Worm (Caenorhabditis elegans) whole organism, young adult: ENCODE data around the gene gnrr-3.
A peak's percentile ranks its signal among the peaks of the same experiment; 100 is the strongest.

Source experiments
- B0019.2 ChIP-seq: fragments of 200-800 bp; sonication (Bioruptor generic); conservative IDR thresholded peaks from 2 replicates; pipeline ENCODE4 v1.3.6; 2022; ENCODE audit warnings: missing genetic modification reagents, missing genetic modification characterization, missing compliant biosample characterization
- B0035.1 ChIP-seq: sonication (generic microtip); optimal IDR thresholded peaks from 2 replicates; lab custom pipeline; 2016; ENCODE audit warnings: missing genetic modification characterization, mild to moderate bottlenecking, missing compliant biosample characterization, missing genotype, missing genetic modification reagents
- C06A6.2 ChIP-seq: fragments of 200-800 bp; sonication (Bioruptor generic); conservative IDR thresholded peaks from 2 replicates; pipeline ENCODE4 v1.3.6; 2022; ENCODE audit warnings: missing genetic modification characterization, missing compliant biosample characterization
- C17E4.6 ChIP-seq: fragments of 200-800 bp; sonication (Bioruptor generic); IDR thresholded peaks from 2 replicates; pipeline ENCODE4 v1.3.6; 2022; ENCODE audit warnings: missing genetic modification reagents, missing genetic modification characterization, missing compliant biosample characterization
- F55B11.4 ChIP-seq: sonication (generic microtip); optimal IDR thresholded peaks from 2 replicates; lab custom pipeline; 2016; ENCODE audit warnings: missing compliant biosample characterization, missing genetic modification characterization, borderline replicate concordance; ENCODE audit not compliant: insufficient read depth
- K12H6.12 ChIP-seq: fragments of 200-800 bp; sonication (Bioruptor generic); optimal IDR thresholded peaks from 2 replicates; lab custom pipeline; 2018; ENCODE audit warnings: mild to moderate bottlenecking, missing genetic modification characterization, missing compliant biosample characterization
- Y56A3A.18 ChIP-seq: fragments of 200-800 bp; sonication (Bioruptor generic); IDR thresholded peaks from 2 replicates; pipeline ENCODE4 v1.3.6; 2022; ENCODE audit warnings: missing genetic modification reagents, missing genetic modification characterization, missing compliant biosample characterization
- Y95B8A.8 ChIP-seq: fragments of 200-800 bp; sonication (Bioruptor generic); IDR thresholded peaks from 2 replicates; pipeline ENCODE4 v1.3.6; 2022; ENCODE audit warnings: missing genetic modification reagents, missing genetic modification characterization, missing compliant biosample characterization
- ZK185.1 ChIP-seq: sonication (generic microtip); optimal IDR thresholded peaks from 2 replicates; lab custom pipeline; 2016; ENCODE audit warnings: mild to moderate bottlenecking, missing genetic modification characterization, missing compliant biosample characterization; ENCODE audit not compliant: poor library complexity, severe bottlenecking
- atf-7 ChIP-seq: sonication (generic microtip); optimal IDR thresholded peaks from 2 replicates; lab custom pipeline; 2017; ENCODE audit warnings: mild to moderate bottlenecking, missing genetic modification characterization, missing compliant biosample characterization
- attf-5 ChIP-seq: fragments of 200-800 bp; sonication (Bioruptor generic); optimal IDR thresholded peaks from 2 replicates; lab custom pipeline; 2018; ENCODE audit warnings: mild to moderate bottlenecking, missing genetic modification characterization, missing compliant biosample characterization
- bed-1 ChIP-seq: fragments of 200-800 bp; sonication (Bioruptor generic); IDR thresholded peaks from 2 replicates; pipeline ENCODE4 v1.3.6; 2022; ENCODE audit warnings: missing genetic modification reagents, missing genetic modification characterization, missing compliant biosample characterization
- bed-2 ChIP-seq: fragments of 200-800 bp; sonication (Bioruptor generic); IDR thresholded peaks from 2 replicates; pipeline ENCODE4 v1.3.6; 2022; ENCODE audit warnings: missing genetic modification reagents, missing genetic modification characterization, missing compliant biosample characterization
- ccch-3 ChIP-seq: fragments of 200-800 bp; sonication (Bioruptor generic); optimal IDR thresholded peaks from 2 replicates; lab custom pipeline; 2018; ENCODE audit warnings: mild to moderate bottlenecking, missing genetic modification characterization, missing compliant biosample characterization
- cebp-1 ChIP-seq, 2 experiments: fragments of 200-800 bp in 1 of 2; sonication (Bioruptor generic) in 1 of 2; sonication (generic microtip) in 1 of 2; IDR thresholded peaks in 1 of 2; optimal IDR thresholded peaks in 1 of 2; 2 replicates each; pipeline versions ENCODE4 v1.3.6 to Lab custom; 2017 to 2022; ENCODE audit warnings: missing compliant biosample characterization in 2 of 2, missing genetic modification characterization in 2 of 2, mild to moderate bottlenecking in 1 of 2, missing genetic modification reagents in 1 of 2, moderate library complexity in 1 of 2
- cebp-2 ChIP-seq: fragments of 200-800 bp; sonication (Bioruptor generic); IDR thresholded peaks from 2 replicates; pipeline ENCODE4 v1.3.6; 2022; ENCODE audit warnings: missing genetic modification characterization, missing compliant biosample characterization
- ceh-27 ChIP-seq: fragments of 200-800 bp; sonication (Bioruptor generic); optimal IDR thresholded peaks from 2 replicates; lab custom pipeline; 2018; ENCODE audit warnings: mild to moderate bottlenecking, missing genetic modification characterization, moderate library complexity, missing compliant biosample characterization
- ceh-58 ChIP-seq: fragments of 200-800 bp; sonication (Bioruptor generic); IDR thresholded peaks from 2 replicates; pipeline ENCODE4 v1.3.6; 2022; ENCODE audit warnings: missing genetic modification characterization, missing compliant biosample characterization
- chd-7 ChIP-seq: sonication (generic microtip); optimal IDR thresholded peaks from 2 replicates; lab custom pipeline; 2016; ENCODE audit warnings: mild to moderate bottlenecking, missing genetic modification characterization, moderate library complexity, missing compliant biosample characterization
- dox-1 ChIP-seq: fragments of 200-800 bp; sonication (Bioruptor generic); IDR thresholded peaks from 2 replicates; pipeline ENCODE4 v1.3.6; 2022; ENCODE audit warnings: missing genetic modification reagents, missing genetic modification characterization, missing compliant biosample characterization
- egrh-3 ChIP-seq: fragments of 200-800 bp; sonication (Bioruptor generic); IDR thresholded peaks from 2 replicates; pipeline ENCODE4 v1.3.6; 2022; ENCODE audit warnings: missing genetic modification reagents, missing genetic modification characterization, missing compliant biosample characterization
- ekl-4 ChIP-seq: fragments of 200-800 bp; sonication (Bioruptor generic); IDR thresholded peaks from 2 replicates; pipeline ENCODE4 v1.3.6; 2022; ENCODE audit warnings: missing genetic modification reagents, missing genetic modification characterization, missing compliant biosample characterization
- fkh-3 ChIP-seq: sonication (generic microtip); optimal IDR thresholded peaks from 2 replicates; lab custom pipeline; 2016; ENCODE audit warnings: mild to moderate bottlenecking, missing genetic modification characterization, missing compliant biosample characterization
- gei-17 ChIP-seq: fragments of 200-800 bp; sonication (Bioruptor generic); optimal IDR thresholded peaks from 2 replicates; lab custom pipeline; 2018; ENCODE audit warnings: mild to moderate bottlenecking, missing genetic modification characterization, missing compliant biosample characterization
- hmg-1.2 ChIP-seq: fragments of 200-800 bp; sonication (Bioruptor generic); IDR thresholded peaks from 2 replicates; pipeline ENCODE4 v1.3.6; 2022; ENCODE audit warnings: missing genetic modification reagents, missing genetic modification characterization, missing compliant biosample characterization
- hrde-1 ChIP-seq: sonication (generic microtip); optimal IDR thresholded peaks from 2 replicates; lab custom pipeline; 2016; ENCODE audit warnings: missing genetic modification characterization, mild to moderate bottlenecking, missing compliant biosample characterization, moderate library complexity, missing genotype, missing genetic modification reagents, borderline replicate concordance
- lag-1 ChIP-seq: fragments of 200-800 bp; sonication (Bioruptor generic); IDR thresholded peaks from 2 replicates; pipeline ENCODE4 v1.3.6; 2022; ENCODE audit warnings: missing genetic modification reagents, missing genetic modification characterization, missing compliant biosample characterization
- lin-35 ChIP-seq, 3 experiments: fragments of 150-350 bp in 2 of 3; sonication (generic microtip) in 1 of 3; optimal IDR thresholded peaks; 2 replicates each; lab custom pipeline; 2014 to 2018; ENCODE audit warnings: missing biosample characterization in 3 of 3, missing genetic modification characterization in 3 of 3, missing genetic modification reagents in 3 of 3
- lin-40 ChIP-seq: sonication (generic microtip); optimal IDR thresholded peaks from 2 replicates; lab custom pipeline; 2016; ENCODE audit warnings: missing genetic modification characterization, mild to moderate bottlenecking, missing compliant biosample characterization, missing genotype, missing genetic modification reagents
- lir-1 ChIP-seq: fragments of 200-800 bp; sonication (Bioruptor generic); conservative IDR thresholded peaks from 2 replicates; pipeline ENCODE4 v1.3.6; 2022; ENCODE audit warnings: missing genetic modification reagents, missing genetic modification characterization, missing compliant biosample characterization
- madf-8 ChIP-seq: fragments of 200-800 bp; sonication (Bioruptor generic); conservative IDR thresholded peaks from 2 replicates; pipeline ENCODE4 v1.3.6; 2022; ENCODE audit warnings: missing genetic modification reagents, missing genetic modification characterization, missing compliant biosample characterization
- mes-4 ChIP-seq: sonication (generic microtip); optimal IDR thresholded peaks from 2 replicates; lab custom pipeline; 2016; ENCODE audit warnings: missing genotype, missing genetic modification characterization, missing compliant biosample characterization
- nhr-27 ChIP-seq: fragments of 200-800 bp; sonication (Bioruptor generic); optimal IDR thresholded peaks from 2 replicates; lab custom pipeline; 2018; ENCODE audit warnings: mild to moderate bottlenecking, missing genetic modification characterization, moderate library complexity, missing compliant biosample characterization
- nhr-80 ChIP-seq: sonication (generic microtip); optimal IDR thresholded peaks from 2 replicates; lab custom pipeline; 2016; ENCODE audit warnings: missing genetic modification characterization, missing compliant biosample characterization
- pbrm-1 ChIP-seq: fragments of 200-800 bp; sonication (Bioruptor generic); IDR thresholded peaks from 2 replicates; pipeline ENCODE4 v1.3.6; 2022; ENCODE audit warnings: missing genetic modification reagents, missing genetic modification characterization, missing compliant biosample characterization
- rcor-1 ChIP-seq: fragments of 200-800 bp; sonication (Bioruptor generic); IDR thresholded peaks from 2 replicates; pipeline ENCODE4 v1.3.6; 2022; ENCODE audit warnings: missing genetic modification reagents, missing genetic modification characterization, missing compliant biosample characterization
- repo-1 ChIP-seq: sonication (generic microtip); optimal IDR thresholded peaks from 2 replicates; lab custom pipeline; 2017; ENCODE audit warnings: mild to moderate bottlenecking, missing genetic modification characterization, missing compliant biosample characterization
- snpc-1.3 ChIP-seq: sonication (generic microtip); optimal IDR thresholded peaks from 2 replicates; lab custom pipeline; 2017; ENCODE audit warnings: missing genetic modification characterization, mild to moderate bottlenecking, missing compliant biosample characterization, antibody characterized with exemption, moderate library complexity, missing genotype, missing genetic modification reagents; ENCODE audit not compliant: insufficient read depth
- somi-1 ChIP-seq: fragments of 200-800 bp; sonication (Bioruptor generic); optimal IDR thresholded peaks from 2 replicates; lab custom pipeline; 2018; ENCODE audit warnings: mild to moderate bottlenecking, missing genetic modification characterization, missing compliant biosample characterization
- tbp1 ChIP-seq: fragments of 200-800 bp; sonication (Bioruptor generic); optimal IDR thresholded peaks from 2 replicates; lab custom pipeline; 2018; ENCODE audit warnings: mild to moderate bottlenecking, missing genetic modification characterization, missing compliant biosample characterization
- tlf-1 ChIP-seq: fragments of 200-800 bp; sonication (Bioruptor generic); optimal IDR thresholded peaks from 2 replicates; lab custom pipeline; 2018; ENCODE audit warnings: mild to moderate bottlenecking, missing genetic modification characterization, missing compliant biosample characterization
- unc-130 ChIP-seq: sonication (generic microtip); optimal IDR thresholded peaks from 2 replicates; lab custom pipeline; 2016; ENCODE audit warnings: missing genetic modification reagents, missing genetic modification characterization, missing compliant biosample characterization
- xnd-1 ChIP-seq: sonication (generic microtip); optimal IDR thresholded peaks from 2 replicates; lab custom pipeline; 2016; ENCODE audit warnings: missing genotype, missing genetic modification reagents, missing genetic modification characterization, missing compliant biosample characterization
- zfh-2 ChIP-seq: fragments of 200-800 bp; sonication (Bioruptor generic); conservative IDR thresholded peaks from 2 replicates; pipeline ENCODE4 v1.3.6; 2022; ENCODE audit warnings: missing genetic modification reagents, missing genetic modification characterization, missing compliant biosample characterization
- ztf-26 ChIP-seq: sonication (generic microtip); optimal IDR thresholded peaks from 2 replicates; lab custom pipeline; 2017; ENCODE audit warnings: missing genetic modification characterization, missing compliant biosample characterization

Gene gnrr-3

ce11 chrX:10049160-10049559, at the start of gene gnrr-3:
Gene gnrr-3 (plus strand): TSS chrX:10049460.
- no peak for TF ChIP-seq bed-1

- TF ChIP-seq snpc-1.3 (peak; percentile 14), C17E4.6 (no peak), ceh-58 (GFP tag; lab: Robert Waterston, UW) (no peak), B0035.1 (tag; lab: Kevin White, UChicago) (no peak), atf-7 (tag; lab: Kevin White, UChicago) (peak; percentile 44), tbp1 (GFP tag; lab: Kevin White, UChicago) (peak; percentile 5), ccch-3 (no peak), nhr-27 (no peak), cebp-1 (GFP tag; IDR thresholded peaks at IDR 0.05; lab: Robert Waterston, UW) (no peak), cebp-1 (tag; optimal IDR thresholded peaks at IDR 0.05; lab: Kevin White, UChicago) (peak; percentile 84), unc-130 (GFP tag; lab: Kevin White, UChicago) (no peak), attf-5 (GFP tag; lab: Kevin White, UChicago) (peak; percentile 69), lin-35 (GFP tag; optimal IDR thresholded peaks at IDR 0.05; lab: Kevin White, UChicago) (peak in 1 of 3 experiments; percentile 62), tlf-1 (GFP tag; lab: Kevin White, UChicago) (peak; percentile 21), K12H6.12 (tag; lab: Kevin White, UChicago) (peak; percentile 89), rcor-1 (GFP tag; lab: Robert Waterston, UW) (peak; percentile 41; the same call in 1 of the 2 replicates), F55B11.4 (tag; lab: Kevin White, UChicago) (no peak), cebp-2 (GFP tag; lab: Robert Waterston, UW) (no peak), bed-2 (GFP tag; lab: Robert Waterston, UW) (no peak), somi-1 (GFP tag; lab: Kevin White, UChicago) (peak; percentile 42), hmg-1.2 (GFP tag; lab: Robert Waterston, UW) (peak; percentile 73), zfh-2 (GFP tag; lab: Robert Waterston, UW) (peak; percentile 100), nhr-80 (tag; lab: Kevin White, UChicago) (peak; percentile 36), fkh-3 (tag; lab: Kevin White, UChicago) (no peak), lir-1 (GFP tag; lab: Robert Waterston, UW) (0 out of 2 replicates have a peak, but pooled peaks have one; percentile 16), dox-1 (GFP tag; lab: Robert Waterston, UW) (peak; percentile 52), egrh-3 (peak; percentile 99), ztf-26 (tag; lab: Kevin White, UChicago) (peak; percentile 75), chd-7 (tag; lab: Kevin White, UChicago) (peak; percentile 78), B0019.2 (GFP tag; lab: Robert Waterston, UW) (no peak), repo-1 (tag; lab: Kevin White, UChicago) (peak; percentile 29), ceh-27 (peak; percentile 60), Y56A3A.18 (GFP tag; lab: Robert Waterston, UW) (0 out of 2 replicates have a peak, but pooled peaks have one; percentile 43), lag-1 (GFP tag; lab: Robert Waterston, UW) (no peak), mes-4 (tag; lab: Kevin White, UChicago) (no peak), gei-17 (GFP tag; lab: Kevin White, UChicago) (peak; percentile 69), C06A6.2 (GFP tag; lab: Robert Waterston, UW) (peak; percentile 43; the same call in 1 of the 2 replicates), ekl-4 (GFP tag; lab: Robert Waterston, UW) (0 out of 2 replicates have a peak, but pooled peaks have one; percentile 47), pbrm-1 (GFP tag; lab: Robert Waterston, UW) (peak; percentile 60; the same call in 1 of the 2 replicates), Y95B8A.8 (GFP tag; lab: Robert Waterston, UW) (no peak), lin-40 (peak; percentile 57), ZK185.1 (no peak), hrde-1 (tag; lab: Kevin White, UChicago) (no peak), xnd-1 (no peak), madf-8 (no peak)
Observed at ce11 chrX:9999599-10000201, 49.6 kb upstream of the gnrr-3 start.
